Fruit fly (Drosophila melanogaster) whole organism, embryonic: ENCODE data around the gene Prosbeta2R2.
A peak's percentile ranks its signal among the peaks of the same experiment; 100 is the strongest.

Experiments
- Antp ChIP-seq: fragments of 200-800 bp; sonication (Bioruptor generic); optimal IDR thresholded peaks from 3 replicates; lab custom pipeline; 2016; ENCODE audit warnings: missing biosample characterization, missing genetic modification characterization
- Atf6 ChIP-seq: fragments of 200-800 bp; sonication (Bioruptor generic); IDR thresholded peaks from 2 replicates; pipeline ENCODE4 v1.3.6; 2022; ENCODE audit warnings: missing biosample characterization, missing genetic modification characterization
- CG10267 ChIP-seq: fragments of 200-800 bp; sonication (Bioruptor generic); optimal IDR thresholded peaks from 2 replicates; lab custom pipeline; 2018; ENCODE audit warnings: missing biosample characterization, mild to moderate bottlenecking, missing genetic modification characterization, moderate library complexity
- CG10274 ChIP-seq: fragments of 200-800 bp; sonication (Bioruptor generic); optimal IDR thresholded peaks from 3 replicates; lab custom pipeline; 2017; ENCODE audit warnings: missing biosample characterization, mild to moderate bottlenecking, missing genetic modification characterization
- CG10959 ChIP-seq: fragments of 200-800 bp; sonication (Bioruptor generic); IDR thresholded peaks from 2 replicates; pipeline ENCODE4 v1.3.6; 2022; ENCODE audit warnings: missing biosample characterization, missing genetic modification characterization
- CG11085 ChIP-seq: fragments of 200-800 bp; sonication (Bioruptor generic); IDR thresholded peaks from 2 replicates; pipeline ENCODE4 v1.3.6; 2022; ENCODE audit warnings: missing biosample characterization, missing genetic modification characterization
- CG12236 ChIP-seq: fragments of 200-800 bp; sonication (Bioruptor generic); optimal IDR thresholded peaks from 2 replicates; lab custom pipeline; 2016; ENCODE audit warnings: missing biosample characterization, missing genetic modification characterization
- CG12299 ChIP-seq: fragments of 200-800 bp; sonication (Bioruptor generic); optimal IDR thresholded peaks from 2 replicates; lab custom pipeline; 2018; ENCODE audit warnings: missing biosample characterization, mild to moderate bottlenecking, missing genetic modification characterization
- CG12391 ChIP-seq: fragments of 200-800 bp; sonication (Bioruptor generic); optimal IDR thresholded peaks from 3 replicates; lab custom pipeline; 2018; ENCODE audit warnings: missing biosample characterization, mild to moderate bottlenecking, missing genetic modification characterization, moderate library complexity
- CG14014 ChIP-seq: fragments of 200-800 bp; sonication (Bioruptor generic); IDR thresholded peaks from 2 replicates; pipeline ENCODE4 v1.3.6; 2022; ENCODE audit warnings: missing biosample characterization, missing genetic modification characterization
- CG14965 ChIP-seq: fragments of 200-800 bp; sonication (Bioruptor generic); optimal IDR thresholded peaks from 2 replicates; lab custom pipeline; 2016; ENCODE audit warnings: missing biosample characterization, missing genetic modification characterization, borderline replicate concordance
- CG15479 ChIP-seq: fragments of 200-800 bp; sonication (Bioruptor generic); optimal IDR thresholded peaks from 3 replicates; lab custom pipeline; 2019; ENCODE audit warnings: missing biosample characterization, mild to moderate bottlenecking, missing genetic modification characterization, moderate library complexity
- CG1603 ChIP-seq: fragments of 200-800 bp; sonication (Bioruptor generic); optimal IDR thresholded peaks from 2 replicates; lab custom pipeline; 2019; ENCODE audit warnings: missing biosample characterization, mild to moderate bottlenecking, missing genetic modification characterization, moderate library complexity
- CG17361 ChIP-seq: fragments of 200-800 bp; sonication (Bioruptor generic); IDR thresholded peaks from 3 replicates; pipeline ENCODE4 v1.3.6; 2022; ENCODE audit warnings: missing biosample characterization, missing genetic modification characterization
- CG17912 ChIP-seq: fragments of 200-800 bp; sonication (Bioruptor generic); optimal IDR thresholded peaks from 2 replicates; lab custom pipeline; 2018; ENCODE audit warnings: missing biosample characterization, mild to moderate bottlenecking, missing genetic modification characterization
- CG18262 ChIP-seq: fragments of 200-800 bp; optimal IDR thresholded peaks from 3 replicates; lab custom pipeline; 2019; ENCODE audit warnings: missing biosample characterization, mild to moderate bottlenecking, missing genetic modification characterization, moderate library complexity
- CG18764 ChIP-seq: fragments of 200-800 bp; sonication (Bioruptor generic); optimal IDR thresholded peaks from 3 replicates; lab custom pipeline; 2016; ENCODE audit warnings: missing biosample characterization, missing genetic modification characterization
- CG2875 ChIP-seq: fragments of 200-800 bp; sonication (Bioruptor generic); optimal IDR thresholded peaks from 2 replicates; lab custom pipeline; 2017; ENCODE audit warnings: missing biosample characterization, mild to moderate bottlenecking, missing genetic modification characterization, missing genetic modification reagents
- CG30020 ChIP-seq: fragments of 200-800 bp; optimal IDR thresholded peaks from 2 replicates; lab custom pipeline; 2019; ENCODE audit warnings: missing biosample characterization, mild to moderate bottlenecking, missing genetic modification characterization, moderate library complexity
- CG31224 ChIP-seq: fragments of 200-800 bp; sonication (Bioruptor generic); IDR thresholded peaks from 2 replicates; pipeline ENCODE4 v1.3.6; 2022; ENCODE audit warnings: missing biosample characterization, missing genetic modification characterization
- CG31365 ChIP-seq: fragments of 200-800 bp; sonication (Bioruptor generic); optimal IDR thresholded peaks from 2 replicates; lab custom pipeline; 2018; ENCODE audit warnings: missing biosample characterization, mild to moderate bottlenecking, missing genetic modification characterization
- CG6175 ChIP-seq: fragments of 200-800 bp; sonication (Bioruptor generic); IDR thresholded peaks from 3 replicates; pipeline ENCODE4 v1.3.6; 2022; ENCODE audit warnings: missing biosample characterization, missing genetic modification characterization
- CG7745 ChIP-seq: fragments of 200-800 bp; sonication (Bioruptor generic); optimal IDR thresholded peaks from 2 replicates; lab custom pipeline; 2018; ENCODE audit warnings: missing biosample characterization, mild to moderate bottlenecking, missing genetic modification characterization, moderate library complexity
- CG9932 ChIP-seq: fragments of 200-800 bp; sonication (Bioruptor generic); IDR thresholded peaks from 2 replicates; pipeline ENCODE4 v1.3.6; 2022; ENCODE audit warnings: missing biosample characterization, missing genetic modification characterization
- CHES-1-like ChIP-seq: fragments of 200-800 bp; sonication (Bioruptor generic); optimal IDR thresholded peaks from 2 replicates; lab custom pipeline; 2016; ENCODE audit warnings: missing biosample characterization, missing genetic modification characterization
- Dfd ChIP-seq, 2 experiments: fragments of >200 bp; optimal IDR thresholded peaks; 2 replicates each; lab custom pipeline; 2017; ENCODE audit warnings: missing biosample characterization in 2 of 2, missing genetic modification characterization in 2 of 2
- Hr78 ChIP-seq, 2 experiments: fragments of 200-800 bp in 1 of 2; fragments of >200 bp in 1 of 2; sonication (Bioruptor generic) in 1 of 2; optimal IDR thresholded peaks; 2 replicates each; lab custom pipeline; 2017 to 2019; ENCODE audit warnings: missing biosample characterization in 2 of 2, missing genetic modification characterization in 2 of 2, mild to moderate bottlenecking in 1 of 2, moderate library complexity in 1 of 2
- Trl ChIP-seq, 3 experiments: fragments of >200 bp in 2 of 3; fragments of 200-800 bp in 1 of 3; sonication (Bioruptor generic) in 1 of 3; optimal IDR thresholded peaks; 2 replicates in 1 of 3; 3 replicates in 2 of 3; lab custom pipeline; 2016 to 2017; ENCODE audit warnings: missing biosample characterization in 1 of 3, missing genetic modification characterization in 1 of 3
- amos ChIP-seq: fragments of 200-800 bp; sonication (Bioruptor generic); IDR thresholded peaks from 2 replicates; pipeline ENCODE4 v1.3.6; 2022; ENCODE audit warnings: missing biosample characterization, missing genetic modification characterization; ENCODE audit not compliant: partially characterized antibody
- ara ChIP-seq: fragments of 200-800 bp; sonication (Bioruptor generic); IDR thresholded peaks from 2 replicates; pipeline ENCODE4 v1.3.6; 2022; ENCODE audit warnings: missing biosample characterization, missing genetic modification characterization
- ato ChIP-seq: fragments of 200-800 bp; sonication (Bioruptor generic); IDR thresholded peaks from 2 replicates; pipeline ENCODE4 v1.3.6; 2022; ENCODE audit warnings: missing biosample characterization, missing genetic modification characterization; ENCODE audit not compliant: partially characterized antibody
- corto ChIP-seq: fragments of 200-800 bp; sonication (Bioruptor generic); optimal IDR thresholded peaks from 2 replicates; lab custom pipeline; 2016; ENCODE audit warnings: missing biosample characterization, mild to moderate bottlenecking, missing genetic modification characterization, moderate library complexity
- croc ChIP-seq: fragments of 200-800 bp; sonication (Bioruptor generic); conservative IDR thresholded peaks from 3 replicates; pipeline ENCODE4 v1.3.6; 2022; ENCODE audit warnings: missing biosample characterization, missing genetic modification characterization
- crol ChIP-seq: fragments of 200-800 bp; sonication (Bioruptor generic); IDR thresholded peaks from 2 replicates; pipeline ENCODE4 v1.3.6; 2022; ENCODE audit warnings: missing biosample characterization, missing genetic modification characterization
- gce ChIP-seq: fragments of 200-800 bp; sonication (Bioruptor generic); IDR thresholded peaks from 3 replicates; pipeline ENCODE4 v1.3.6; 2022; ENCODE audit warnings: missing biosample characterization, missing genetic modification characterization
- gem ChIP-seq: fragments of 200-800 bp; sonication (Bioruptor generic); optimal IDR thresholded peaks from 2 replicates; lab custom pipeline; 2019; ENCODE audit warnings: missing biosample characterization, mild to moderate bottlenecking, missing genetic modification characterization, moderate library complexity
- gsb-n ChIP-seq: fragments of 200-800 bp; sonication (Bioruptor generic); optimal IDR thresholded peaks from 3 replicates; lab custom pipeline; 2018; ENCODE audit warnings: missing biosample characterization, mild to moderate bottlenecking, missing genetic modification characterization
- hkb ChIP-seq, 2 experiments: fragments of 200-800 bp in 1 of 2; fragments of >200 bp in 1 of 2; sonication (Bioruptor generic) in 1 of 2; IDR thresholded peaks in 1 of 2; optimal IDR thresholded peaks in 1 of 2; 2 replicates each; pipeline versions ENCODE4 v1.3.6 to Lab custom; 2017 to 2022; ENCODE audit warnings: missing biosample characterization in 1 of 2, missing genetic modification characterization in 1 of 2
- lilli ChIP-seq: fragments of 200-800 bp; sonication (Bioruptor generic); optimal IDR thresholded peaks from 3 replicates; lab custom pipeline; 2016; ENCODE audit warnings: missing biosample characterization, missing genetic modification characterization
- nerfin-2 ChIP-seq: fragments of 200-800 bp; sonication (Bioruptor generic); IDR thresholded peaks from 2 replicates; pipeline ENCODE4 v1.3.6; 2022; ENCODE audit warnings: missing biosample characterization, missing genetic modification characterization; ENCODE audit not compliant: partially characterized antibody
- pb ChIP-seq: fragments of 200-800 bp; sonication (Bioruptor generic); optimal IDR thresholded peaks from 3 replicates; lab custom pipeline; 2016; ENCODE audit warnings: missing biosample characterization, missing genetic modification characterization
- schlank ChIP-seq: fragments of 200-800 bp; sonication (Bioruptor generic); optimal IDR thresholded peaks from 2 replicates; lab custom pipeline; 2018; ENCODE audit warnings: missing biosample characterization, mild to moderate bottlenecking, missing genetic modification characterization
- shn ChIP-seq: fragments of 200-800 bp; sonication (Bioruptor generic); optimal IDR thresholded peaks from 3 replicates; lab custom pipeline; 2016; ENCODE audit warnings: missing biosample characterization, missing genetic modification characterization
- ssp ChIP-seq: fragments of 200-800 bp; sonication (Bioruptor generic); IDR thresholded peaks from 2 replicates; pipeline ENCODE4 v1.3.6; 2022; ENCODE audit warnings: missing biosample characterization, missing genetic modification characterization
- stc ChIP-seq: fragments of 200-800 bp; sonication (Bioruptor generic); IDR thresholded peaks from 2 replicates; pipeline ENCODE4 v1.3.6; 2022; ENCODE audit warnings: missing biosample characterization, missing genetic modification characterization
- trh ChIP-seq: fragments of 200-800 bp; sonication (Bioruptor generic); optimal IDR thresholded peaks from 2 replicates; lab custom pipeline; 2016; ENCODE audit warnings: missing biosample characterization, missing genetic modification characterization
- ttk ChIP-seq: fragments of 200-800 bp; sonication (Bioruptor generic); IDR thresholded peaks from 2 replicates; pipeline ENCODE4 v2.1.2; 2022; ENCODE audit warnings: missing biosample characterization, missing genetic modification characterization
- zen2 ChIP-seq: fragments of 200-800 bp; sonication (Bioruptor generic); IDR thresholded peaks from 3 replicates; pipeline ENCODE4 v1.3.6; 2022; ENCODE audit warnings: missing biosample characterization, missing genetic modification characterization; ENCODE audit not compliant: partially characterized antibody

The Prosbeta2R2 gene

DNA sequence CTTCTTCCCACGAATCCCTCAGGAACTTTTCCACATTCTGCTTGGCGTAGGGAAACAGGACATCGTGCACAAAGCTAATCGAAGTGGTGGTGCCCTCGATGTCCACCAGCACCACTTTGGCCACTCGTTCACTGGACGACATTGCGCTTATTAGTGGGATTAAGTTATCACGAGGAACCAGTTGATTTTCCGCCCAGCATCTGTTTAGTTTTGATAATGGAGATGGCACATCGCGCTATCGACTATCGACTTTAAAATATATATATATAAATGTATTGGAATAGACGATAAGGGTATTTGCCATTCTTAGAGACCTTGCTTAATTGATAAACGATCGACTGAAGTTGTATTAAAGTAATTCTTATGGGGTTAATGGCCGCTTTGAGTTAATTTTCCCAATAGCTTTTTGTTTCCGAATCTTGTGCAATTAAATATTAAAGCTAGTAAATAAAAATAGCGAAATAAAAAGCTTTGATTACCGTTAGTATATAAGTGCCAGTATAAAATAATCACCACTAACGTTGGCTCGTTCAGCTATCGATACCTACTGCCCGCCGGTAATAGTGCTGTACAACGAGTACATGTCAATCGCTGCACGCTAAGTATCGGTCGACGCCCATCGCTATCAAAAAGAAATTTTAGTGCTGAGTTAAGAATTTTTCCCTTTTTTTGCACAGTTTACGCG is 37.3 kb upstream of the Prosbeta2R2 start, which contains the start of the genes Enoph and Hph (continued):
- TF ChIP-seq CG31224 (GFP tag; lab: Robert Waterston, UW) (no peak; the same call in 1 of the 2 replicates), pb (GFP tag; lab: Kevin White, UChicago) (no peak), crol (GFP tag; lab: Robert Waterston, UW) (no peak), CG14014 (GFP tag; lab: Robert Waterston, UW) (no peak), zen2 (GFP tag; lab: Robert Waterston, UW) (peak; percentile 39; the same call in 1 of the 3 replicates), stc (GFP tag; lab: Robert Waterston, UW) (no peak), Trl (optimal IDR thresholded peaks at IDR 0.05; lab: Kevin White, UChicago) (no peak), Trl (GFP tag; optimal IDR thresholded peaks at IDR 0.05; lab: Kevin White, UChicago) (peak; percentile 59), CG14965 (GFP tag; lab: Kevin White, UChicago) (no peak), CHES-1-like (GFP tag; lab: Kevin White, UChicago) (peak; percentile 68), CG31365 (tag; lab: Kevin White, UChicago) (no peak), CG12391 (peak; percentile 64), trh (GFP tag; lab: Kevin White, UChicago) (peak; percentile 33), Dfd (GFP tag; optimal IDR thresholded peaks at IDR 0.05; lab: Kevin White, UChicago) (no peak), amos (GFP tag; lab: Robert Waterston, UW) (peak; percentile 86), CG30020 (tag; lab: Kevin White, UChicago) (peak; percentile 51), Antp (peak; percentile 62), ssp (peak; percentile 86), croc (GFP tag; lab: Robert Waterston, UW) (no peak), ato (GFP tag; lab: Robert Waterston, UW) (peak; percentile 66), CG12236 (GFP tag; lab: Kevin White, UChicago) (no peak), CG6175 (GFP tag; lab: Robert Waterston, UW) (no peak), nerfin-2 (peak; percentile 68), ttk (GFP tag; lab: Robert Waterston, UW) (no peak; the same call in 1 of the 2 replicates), lilli (GFP tag; lab: Kevin White, UChicago) (peak; percentile 79), schlank (no peak), CG15479 (GFP tag; lab: Kevin White, UChicago) (no peak), gsb-n (peak; percentile 44), CG7745 (tag; lab: Kevin White, UChicago) (no peak), shn (GFP tag; lab: Kevin White, UChicago) (peak; percentile 13), Hr78 (GFP tag; optimal IDR thresholded peaks at IDR 0.05; lab: Kevin White, UChicago) (no peak), CG18262 (peak; percentile 67), CG2875 (no peak), Atf6 (no peak), CG11085 (GFP tag; lab: Robert Waterston, UW) (no peak; the same call in 1 of the 2 replicates), CG17912 (GFP tag; lab: Kevin White, UChicago) (no peak), hkb (optimal IDR thresholded peaks at IDR 0.05; lab: Kevin White, UChicago) (no peak), hkb (GFP tag; IDR thresholded peaks at IDR 0.05; lab: Robert Waterston, UW) (no peak; the same call in 1 of the 2 replicates), CG17361 (GFP tag; lab: Robert Waterston, UW) (peak; percentile 86), CG10274 (GFP tag; lab: Kevin White, UChicago) (peak; percentile 46), ara (no peak), CG10959 (GFP tag; lab: Robert Waterston, UW) (no peak), gce (GFP tag; lab: Robert Waterston, UW) (0 out of 3 replicates have a peak, but pooled peaks have one; percentile 41), CG1603 (tag; lab: Kevin White, UChicago) (peak; percentile 36), CG12299 (peak; percentile 30), gem (tag; lab: Kevin White, UChicago) (peak; percentile 76), CG10267 (tag; lab: Kevin White, UChicago) (peak; percentile 90), CG18764 (GFP tag; lab: Kevin White, UChicago) (peak; percentile 18), CG9932 (GFP tag; lab: Robert Waterston, UW) (peak; percentile 82), corto (GFP tag; lab: Kevin White, UChicago) (peak; percentile 70)
